Worm (Caenorhabditis elegans) whole organism, midembryonic: ENCODE data around the gene Y32B12B.1.

Source experiments
- flt-1 ChIP-seq: fragments of 200-800 bp; sonication (Bioruptor generic); IDR thresholded peaks from 2 replicates; pipeline ENCODE4 v1.3.6; 2022; ENCODE audit warnings: missing genetic modification characterization, missing compliant biosample characterization
- klf-2 ChIP-seq: fragments of 200-800 bp; sonication (Bioruptor generic); conservative IDR thresholded peaks from 2 replicates; pipeline ENCODE4 v1.3.6; 2022; ENCODE audit warnings: missing genetic modification reagents, missing genetic modification characterization, missing compliant biosample characterization
- med-1 ChIP-seq: sonication (generic microtip); optimal IDR thresholded peaks from 2 replicates; lab custom pipeline; 2017; ENCODE audit warnings: missing genetic modification characterization, mild to moderate bottlenecking, missing compliant biosample characterization, antibody characterized with exemption, missing genetic modification reagents; ENCODE audit not compliant: insufficient read depth
- ref-1 ChIP-seq: fragments of 200-800 bp; sonication (Bioruptor generic); conservative IDR thresholded peaks from 2 replicates; pipeline ENCODE4 v1.3.6; 2022; ENCODE audit warnings: missing genetic modification reagents, missing genetic modification characterization, missing compliant biosample characterization
- tab-1 ChIP-seq: fragments of 200-800 bp; sonication (Bioruptor generic); IDR thresholded peaks from 2 replicates; pipeline ENCODE4 v1.3.6; 2022; ENCODE audit warnings: missing genetic modification characterization, missing compliant biosample characterization

- no peak for TF ChIP-seq ref-1
- TF ChIP-seq tab-1 (GFP tag; lab: Robert Waterston, UW) = no peak
- TF ChIP-seq med-1 = no peak
- TF ChIP-seq klf-2 (GFP tag; lab: Robert Waterston, UW) = no peak
- no peak for TF ChIP-seq flt-1
Measured at ce11 chrV:16573168-16573567, 36.4 kb downstream of the Y32B12B.1 start, which contains the start of gene str-149.
